Fruit fly (Drosophila melanogaster) whole organism, pupa: Measurements from ENCODE around the gene hook.

ENCODE experiments used
- CG10348 ChIP-seq: fragments of 200-800 bp; sonication (Bioruptor generic); IDR thresholded peaks from 2 replicates; pipeline ENCODE4 v1.3.6; 2022; ENCODE audit warnings: missing biosample characterization, missing genetic modification characterization
- CG12605 ChIP-seq: fragments of 200-800 bp; sonication (Bioruptor generic); IDR thresholded peaks from 2 replicates; pipeline ENCODE4 v1.3.6; 2022; ENCODE audit warnings: missing biosample characterization, missing genetic modification characterization
- CG13204 ChIP-seq: fragments of 200-800 bp; sonication (Bioruptor generic); optimal IDR thresholded peaks from 2 replicates; lab custom pipeline; 2018; ENCODE audit warnings: missing biosample characterization, mild to moderate bottlenecking, missing genetic modification characterization, moderate library complexity
- CG14655 ChIP-seq: fragments of 200-800 bp; sonication (Bioruptor generic); optimal IDR thresholded peaks from 3 replicates; lab custom pipeline; 2017; ENCODE audit warnings: mild to moderate bottlenecking, missing biosample characterization, missing genetic modification reagents, missing genetic modification characterization
- CG15710 ChIP-seq: fragments of 200-800 bp; sonication (Bioruptor generic); optimal IDR thresholded peaks from 2 replicates; lab custom pipeline; 2018; ENCODE audit warnings: missing biosample characterization, mild to moderate bottlenecking, missing genetic modification characterization, moderate library complexity
- CG17806 ChIP-seq: fragments of 200-800 bp; sonication (Bioruptor generic); optimal IDR thresholded peaks from 2 replicates; lab custom pipeline; 2018; ENCODE audit warnings: missing biosample characterization, mild to moderate bottlenecking, missing genetic modification characterization, moderate library complexity
- CG32121 ChIP-seq: fragments of 200-800 bp; sonication (Bioruptor generic); IDR thresholded peaks from 2 replicates; pipeline ENCODE4 v1.3.6; 2022; ENCODE audit warnings: missing biosample characterization, missing genetic modification characterization
- CG34367 ChIP-seq: fragments of 200-800 bp; sonication (Bioruptor generic); optimal IDR thresholded peaks from 2 replicates; lab custom pipeline; 2018; ENCODE audit warnings: missing biosample characterization, mild to moderate bottlenecking, missing genetic modification characterization
- CG4496 ChIP-seq: fragments of 200-800 bp; sonication (Bioruptor generic); IDR thresholded peaks from 3 replicates; pipeline ENCODE4 v1.3.6; 2022; ENCODE audit warnings: missing biosample characterization, missing genetic modification characterization
- CG8159 ChIP-seq: fragments of 200-800 bp; sonication (Bioruptor generic); optimal IDR thresholded peaks from 3 replicates; lab custom pipeline; 2018; ENCODE audit warnings: missing biosample characterization, mild to moderate bottlenecking, missing genetic modification characterization, moderate library complexity
- CG8301 ChIP-seq: fragments of 200-800 bp; sonication (Bioruptor generic); optimal IDR thresholded peaks from 2 replicates; lab custom pipeline; 2018; ENCODE audit warnings: missing biosample characterization, mild to moderate bottlenecking, missing genetic modification characterization
- CG9948 ChIP-seq: fragments of 200-800 bp; sonication (Bioruptor generic); optimal IDR thresholded peaks from 2 replicates; lab custom pipeline; 2018; ENCODE audit warnings: missing biosample characterization, mild to moderate bottlenecking, missing genetic modification characterization, moderate library complexity
- D1 ChIP-seq: fragments of 200-800 bp; sonication (Bioruptor generic); optimal IDR thresholded peaks from 2 replicates; lab custom pipeline; 2018; ENCODE audit warnings: missing biosample characterization, mild to moderate bottlenecking, missing genetic modification characterization, moderate library complexity
- EcR ChIP-seq: fragments of 200-800 bp; sonication (Bioruptor generic); optimal IDR thresholded peaks from 3 replicates; lab custom pipeline; 2019; ENCODE audit warnings: missing biosample characterization, missing genetic modification characterization, mild to moderate bottlenecking, moderate library complexity, missing genetic modification reagents
- Ets98B ChIP-seq: fragments of 200-800 bp; sonication (Bioruptor generic); IDR thresholded peaks from 2 replicates; pipeline ENCODE4 v1.3.6; 2022; ENCODE audit warnings: missing biosample characterization, missing genetic modification characterization
- Pif1A ChIP-seq: fragments of 200-800 bp; sonication (Bioruptor generic); optimal IDR thresholded peaks from 3 replicates; lab custom pipeline; 2016; ENCODE audit warnings: missing biosample characterization, missing genetic modification characterization
- Pif1B ChIP-seq: fragments of 200-800 bp; sonication (Bioruptor generic); optimal IDR thresholded peaks from 3 replicates; lab custom pipeline; 2016; ENCODE audit warnings: missing biosample characterization, missing genetic modification characterization
- Snoo ChIP-seq: fragments of 200-800 bp; sonication (Bioruptor generic); optimal IDR thresholded peaks from 3 replicates; lab custom pipeline; 2017; ENCODE audit warnings: missing biosample characterization, mild to moderate bottlenecking, missing genetic modification characterization, inconsistent platforms
- fd96Ca ChIP-seq: fragments of 200-800 bp; sonication (Bioruptor generic); IDR thresholded peaks from 3 replicates; pipeline ENCODE4 v1.3.6; 2022; ENCODE audit warnings: missing biosample characterization, missing genetic modification characterization
- gl ChIP-seq: fragments of 200-800 bp; sonication (Bioruptor generic); optimal IDR thresholded peaks from 2 replicates; lab custom pipeline; 2018; ENCODE audit warnings: missing biosample characterization, mild to moderate bottlenecking, missing genetic modification characterization
- rn ChIP-seq: fragments of 200-800 bp; sonication (Bioruptor generic); IDR thresholded peaks from 2 replicates; pipeline ENCODE4 v1.3.6; 2022; ENCODE audit warnings: missing biosample characterization, missing genetic modification characterization

hook gene

dm6 chr2L:19053860-19054515 lies 20.7 kb upstream of the hook start, which contains the start of gene CG10492:
CG10492 (plus strand) TSS chr2L:19054078.
- TF ChIP-seq CG4496 (GFP tag; lab: Robert Waterston, UW) (peak; percentile 31; the same call in 2 of the 3 replicates), gl (tag; lab: Kevin White, UChicago) (no peak)

dm6 chr2L:19051534-19052100 lies 18.3 kb upstream of the hook start, which contains the start of gene Rpn3:
Rpn3 (plus strand) TSS chr2L:19051790.
- TF ChIP-seq CG9948 (tag; lab: Kevin White, UChicago) (peak; percentile 74), CG32121 (GFP tag; lab: Robert Waterston, UW) (peak; percentile 87), CG12605 (peak; percentile 64; the same call in 1 of the 2 replicates), CG17806 (tag; lab: Kevin White, UChicago) (peak; percentile 78), CG13204 (GFP tag; lab: Kevin White, UChicago) (no peak), EcR (GFP tag; lab: Kevin White, UChicago) (no peak), rn (peak; percentile 76), CG10348 (GFP tag; lab: Robert Waterston, UW) (no peak), CG4496 (GFP tag; lab: Robert Waterston, UW) (peak; percentile 93), CG14655 (no peak), CG15710 (tag; lab: Kevin White, UChicago) (peak; percentile 77), D1 (tag; lab: Kevin White, UChicago) (no peak), CG8301 (tag; lab: Kevin White, UChicago) (peak; percentile 71), CG8159 (tag; lab: Kevin White, UChicago) (peak; percentile 75), Pif1B (no peak), Ets98B (GFP tag; lab: Robert Waterston, UW) (peak; percentile 78), CG34367 (peak; percentile 61), gl (tag; lab: Kevin White, UChicago) (peak; percentile 39), fd96Ca (GFP tag; lab: Robert Waterston, UW) (peak; percentile 45; the same call in 1 of the 3 replicates), Snoo (tag; lab: Kevin White, UChicago) (peak; percentile 60), Pif1A (GFP tag; lab: Kevin White, UChicago) (no peak)

- TF ChIP-seq EcR (GFP tag; lab: Kevin White, UChicago) (no peak), CG8159 (tag; lab: Kevin White, UChicago) (peak; percentile 4), CG14655 (no peak)
Measured at dm6 chr2L:19048912-19049311, 15.6 kb upstream of the hook start, which contains the start of gene CG10470. CG10470 (plus strand) TSS chr2L:19049076.

dm6 chr2L:19045111-19045560 lies 11.8 kb upstream of the hook start, which contains the start of the genes Ttc19 and Acn:
Ttc19 (minus strand) TSS chr2L:19045148.
Acn (plus strand) TSS chr2L:19045355.
- TF ChIP-seq CG9948 (tag; lab: Kevin White, UChicago) (peak; percentile 43), CG17806 (tag; lab: Kevin White, UChicago) (peak; percentile 49), CG12605 (no peak), CG10348 (GFP tag; lab: Robert Waterston, UW) (no peak), Pif1A (GFP tag; lab: Kevin White, UChicago) (no peak), EcR (GFP tag; lab: Kevin White, UChicago) (no peak), Ets98B (GFP tag; lab: Robert Waterston, UW) (peak; percentile 66; the same call in 1 of the 2 replicates), CG13204 (GFP tag; lab: Kevin White, UChicago) (no peak), fd96Ca (GFP tag; lab: Robert Waterston, UW) (peak; percentile 53; the same call in 1 of the 3 replicates), CG34367 (peak; percentile 53), CG14655 (no peak), D1 (tag; lab: Kevin White, UChicago) (no peak), CG32121 (GFP tag; lab: Robert Waterston, UW) (peak; percentile 78), gl (tag; lab: Kevin White, UChicago) (peak; percentile 26), Pif1B (no peak), rn (peak; percentile 63; the same call in 1 of the 2 replicates), CG4496 (GFP tag; lab: Robert Waterston, UW) (peak; percentile 83; the same call in 2 of the 3 replicates), CG8301 (tag; lab: Kevin White, UChicago) (no peak), CG8159 (tag; lab: Kevin White, UChicago) (peak; percentile 71), Snoo (tag; lab: Kevin White, UChicago) (peak; percentile 67), CG15710 (tag; lab: Kevin White, UChicago) (peak; percentile 77)

dm6 chr2L:19041590-19041989 lies 8.3 kb upstream of the hook start, which contains the start of gene Catsup:
Catsup (plus strand) TSS chr2L:19041862.
- no peak for TF ChIP-seq Ets98B (GFP tag; lab: Robert Waterston, UW)
- TF ChIP-seq CG8159 (tag; lab: Kevin White, UChicago) = no peak
- no peak for TF ChIP-seq CG14655
- TF ChIP-seq CG10348 (GFP tag; lab: Robert Waterston, UW) = no peak
- no peak for TF ChIP-seq D1 (tag; lab: Kevin White, UChicago)
- TF ChIP-seq Snoo (tag; lab: Kevin White, UChicago) = no peak
- TF ChIP-seq CG32121 (GFP tag; lab: Robert Waterston, UW) = no peak
- TF ChIP-seq fd96Ca (GFP tag; lab: Robert Waterston, UW) = no peak
